Worm (Caenorhabditis elegans) whole organism, early embryonic: ENCODE measurements around the gene Y62H9A.3.

Experiments
- ama-1 ChIP-seq: fragments of 150-350 bp; optimal IDR thresholded peaks from 2 replicates; lab custom pipeline; 2014
- ceh-36 ChIP-seq: sonication (generic microtip); optimal IDR thresholded peaks from 2 replicates; lab custom pipeline; 2016; ENCODE audit warnings: missing genetic modification characterization, inconsistent platforms, missing compliant biosample characterization
- ets-7 ChIP-seq: sonication (generic microtip); optimal IDR thresholded peaks from 2 replicates; lab custom pipeline; 2016; ENCODE audit warnings: missing genotype, missing genetic modification characterization, missing compliant biosample characterization
- flt-1 ChIP-seq: fragments of 200-800 bp; sonication (Bioruptor generic); IDR thresholded peaks from 2 replicates; pipeline ENCODE4 v1.3.6; 2022; ENCODE audit warnings: missing genetic modification characterization, missing compliant biosample characterization
- hmbx-1 ChIP-seq: sonication (generic microtip); optimal IDR thresholded peaks from 2 replicates; lab custom pipeline; 2016; ENCODE audit warnings: mild to moderate bottlenecking, missing genetic modification characterization, missing compliant biosample characterization
- hmg-4 ChIP-seq: fragments of 200-800 bp; sonication (Bioruptor generic); optimal IDR thresholded peaks from 2 replicates; lab custom pipeline; 2018; ENCODE audit warnings: mild to moderate bottlenecking, missing genetic modification characterization, missing compliant biosample characterization
- hnd-1 ChIP-seq: sonication (generic microtip); optimal IDR thresholded peaks from 2 replicates; lab custom pipeline; 2016; ENCODE audit warnings: missing genetic modification characterization, missing compliant biosample characterization
- pes-1 ChIP-seq: fragments of 200-800 bp; sonication (Bioruptor generic); IDR thresholded peaks from 2 replicates; pipeline ENCODE4 v1.3.6; 2022; ENCODE audit warnings: missing genetic modification reagents, missing genetic modification characterization, missing compliant biosample characterization
- sea-1 ChIP-seq: fragments of 200-800 bp; sonication (Bioruptor generic); conservative IDR thresholded peaks from 2 replicates; pipeline ENCODE4 v1.3.6; 2022; ENCODE audit warnings: missing genetic modification characterization, missing compliant biosample characterization
- tbx-11 ChIP-seq: fragments of 200-800 bp; sonication (Bioruptor generic); IDR thresholded peaks from 2 replicates; pipeline ENCODE4 v1.3.6; 2022; ENCODE audit warnings: missing genetic modification characterization, missing compliant biosample characterization
- tra-4 ChIP-seq: sonication (generic microtip); optimal IDR thresholded peaks from 2 replicates; lab custom pipeline; 2017; ENCODE audit warnings: missing genetic modification characterization, missing compliant biosample characterization

DNA sequence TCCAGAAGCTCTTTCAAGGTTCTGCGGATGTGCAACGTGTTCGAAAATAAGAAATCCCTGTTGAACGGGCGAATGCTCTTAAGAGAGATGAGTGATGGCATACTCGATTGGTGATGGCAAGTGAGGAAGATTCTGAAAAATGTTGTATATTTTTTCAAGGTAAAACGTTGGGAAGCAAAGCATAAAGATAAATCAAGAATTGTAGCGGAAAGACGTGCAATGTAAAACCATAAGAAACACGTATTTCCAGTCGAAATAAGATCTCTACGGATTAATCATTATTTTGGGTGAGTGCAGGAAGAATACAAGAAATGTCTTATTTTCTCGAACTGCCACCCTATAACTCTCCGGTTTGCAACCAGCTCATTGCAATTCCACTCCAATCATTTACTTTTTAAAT is 10.5 kb downstream of the Y62H9A.3 start, which contains the start of gene dot-1.2:
- TF ChIP-seq hmbx-1 (tag; lab: Kevin White, UChicago) (no peak), ama-1 (lab: Kevin White, UChicago) (no peak), tra-4 (tag; lab: Kevin White, UChicago) (no peak), sea-1 (GFP tag; lab: Robert Waterston, UW) (no peak), ceh-36 (tag; lab: Kevin White, UChicago) (no peak), ets-7 (no peak), tbx-11 (GFP tag; lab: Robert Waterston, UW) (no peak), pes-1 (no peak), hmg-4 (GFP tag; lab: Kevin White, UChicago) (no peak), hnd-1 (tag; lab: Kevin White, UChicago) (no peak), flt-1 (GFP tag; lab: Robert Waterston, UW) (no peak)
